Worm (Caenorhabditis elegans): ENCODE results near the gene F42A6.2.

The F42A6.2 gene

DNA sequence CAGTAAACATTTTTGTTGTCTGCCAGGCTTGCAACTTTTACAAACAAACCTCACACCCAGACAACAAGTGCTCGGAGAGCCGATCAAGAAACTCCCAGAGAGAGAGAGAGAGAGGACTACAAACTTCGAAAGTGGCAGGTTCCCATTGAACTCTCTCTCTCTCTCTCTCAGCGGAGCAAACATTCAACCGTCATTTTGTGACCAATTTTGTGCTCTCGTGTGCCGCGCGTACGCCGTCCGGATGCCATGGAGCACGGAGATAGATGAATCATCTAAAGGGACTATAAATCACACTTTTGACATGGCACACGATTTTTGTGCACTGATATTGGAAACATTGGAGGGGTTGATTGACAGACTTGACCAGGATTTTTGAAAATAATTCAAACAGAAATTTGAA, 32.4 kb upstream of the F42A6.2 start:
- TF ChIP-seq elt-4 (tag; optimal IDR thresholded peaks at IDR 0.05) = no peak
- TF ChIP-seq F13H6.1 (tag; optimal IDR thresholded peaks at IDR 0.05) = no peak
- TF ChIP-seq hlh-30 (tag; optimal IDR thresholded peaks at IDR 0.05; ENCODE audit: insufficient read depth) = no peak
- TF ChIP-seq ceh-6 (GFP tag; optimal IDR thresholded peaks at IDR 0.05) = no peak
- no peak for TF ChIP-seq lin-11 (tag; optimal IDR thresholded peaks at IDR 0.05)
- no peak for TF ChIP-seq K09A11.1 (tag; optimal IDR thresholded peaks at IDR 0.05; ENCODE audit: insufficient read depth)
- TF ChIP-seq che-1 (tag; optimal IDR thresholded peaks at IDR 0.05) = no peak
- no peak for TF ChIP-seq sox-2 (GFP tag; IDR thresholded peaks at IDR 0.05)
- TF ChIP-seq lim-6 (tag; optimal IDR thresholded peaks at IDR 0.05) = no peak
- no peak for TF ChIP-seq fax-1 (tag; optimal IDR thresholded peaks at IDR 0.05)
- no peak for TF ChIP-seq hlh-6 (tag; optimal IDR thresholded peaks at IDR 0.05)
- no peak for TF ChIP-seq sdc-2 (tag; optimal IDR thresholded peaks at IDR 0.05)
- no peak for TF ChIP-seq ceh-34 (tag; optimal IDR thresholded peaks at IDR 0.05)
- no peak for TF ChIP-seq ceh-24 (tag; optimal IDR thresholded peaks at IDR 0.05)
- no peak for TF ChIP-seq hlh-15 (tag; optimal IDR thresholded peaks at IDR 0.05)

ce11 chrIV:3310662-3311219, 30.5 kb upstream of the F42A6.2 start:
- TF ChIP-seq ceh-45 (GFP tag; IDR thresholded peaks at IDR 0.05) (no peak), K09A11.1 (tag; optimal IDR thresholded peaks at IDR 0.05; ENCODE audit: insufficient read depth) (no peak), elt-2 (tag; optimal IDR thresholded peaks at IDR 0.05) (peak; percentile 42)

DNA sequence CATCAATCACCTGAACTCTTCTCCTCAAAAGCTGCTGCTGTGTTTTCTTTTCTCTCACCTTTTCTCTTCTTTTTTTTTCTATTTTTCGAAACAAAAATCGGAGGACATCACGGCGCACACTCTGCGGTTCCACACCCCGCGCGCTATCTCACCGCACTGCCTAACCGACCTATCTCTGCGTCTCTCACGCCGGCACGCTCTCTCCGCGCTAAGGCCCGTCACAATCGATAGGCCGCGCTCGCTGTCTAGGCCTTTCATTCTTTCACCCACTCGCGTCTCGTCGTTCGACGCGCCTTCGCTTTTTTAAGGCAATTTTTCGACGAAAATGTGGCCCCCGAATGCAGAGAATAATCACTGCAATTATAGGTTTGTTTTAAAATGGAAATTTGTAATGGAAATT, 30.0 kb upstream of the F42A6.2 start, which contains the start of gene zip-11:
Gene zip-11, plus strand, starts transcription at position 34 of the 400 bp plus-strand sequence.
- no peak for TF ChIP-seq pha-2 (tag; optimal IDR thresholded peaks at IDR 0.05)
- no peak for TF ChIP-seq ceh-9 (tag; optimal IDR thresholded peaks at IDR 0.05)
- no peak for TF ChIP-seq Y22D7AL.16 (tag; optimal IDR thresholded peaks at IDR 0.05)
- TF ChIP-seq ttx-3 (tag; optimal IDR thresholded peaks at IDR 0.05) = no peak
- no peak for TF ChIP-seq hlh-8 (tag; optimal IDR thresholded peaks at IDR 0.05)
- no peak for TF ChIP-seq ztf-16 (tag; optimal IDR thresholded peaks at IDR 0.05)
- TF ChIP-seq ceh-24 (tag; optimal IDR thresholded peaks at IDR 0.05) = no peak
- no peak for TF ChIP-seq C08G9.2 (tag; optimal IDR thresholded peaks at IDR 0.05)
- no peak for TF ChIP-seq pros-1 (tag; optimal IDR thresholded peaks at IDR 0.05)
- TF ChIP-seq pax-1 (tag; optimal IDR thresholded peaks at IDR 0.05) = no peak
- TF ChIP-seq dmd-4 (tag; optimal IDR thresholded peaks at IDR 0.05; ENCODE audit: borderline replicate concordance) = no peak
- no peak for TF ChIP-seq sdc-2 (tag; optimal IDR thresholded peaks at IDR 0.05)
- no peak for TF ChIP-seq pha-4 (tag; optimal IDR thresholded peaks at IDR 0.05)
- TF ChIP-seq odd-2 (tag; optimal IDR thresholded peaks at IDR 0.05) = no peak
- TF ChIP-seq pag-3 (tag; optimal IDR thresholded peaks at IDR 0.05; ENCODE audit: borderline replicate concordance) = no peak
- no peak for TF ChIP-seq sox-2 (GFP tag; IDR thresholded peaks at IDR 0.05)
- TF ChIP-seq dve-1 (tag; optimal IDR thresholded peaks at IDR 0.05) = no peak
- no peak for TF ChIP-seq K02D7.2 (tag; optimal IDR thresholded peaks at IDR 0.05)
- no peak for TF ChIP-seq unc-42 (tag; optimal IDR thresholded peaks at IDR 0.05)
- no peak for TF ChIP-seq syd-9 (tag; optimal IDR thresholded peaks at IDR 0.05)
- no peak for TF ChIP-seq fkh-10 (GFP tag; optimal IDR thresholded peaks at IDR 0.05)
- TF ChIP-seq hlh-15 (tag; optimal IDR thresholded peaks at IDR 0.05) = no peak
- TF ChIP-seq nhr-11 (tag; optimal IDR thresholded peaks at IDR 0.05) = no peak
- TF ChIP-seq sox-4 (tag; optimal IDR thresholded peaks at IDR 0.05) = no peak
- no peak for TF ChIP-seq lin-11 (tag; optimal IDR thresholded peaks at IDR 0.05)
- no peak for TF ChIP-seq ahr-1 (tag; optimal IDR thresholded peaks at IDR 0.05)
- TF ChIP-seq unc-86 (tag; optimal IDR thresholded peaks at IDR 0.05) = no peak
- TF ChIP-seq ceh-22 (tag; optimal IDR thresholded peaks at IDR 0.05) = no peak
- TF ChIP-seq elt-4 (tag; optimal IDR thresholded peaks at IDR 0.05) = no peak
- peak; percentile 64 for TF ChIP-seq rnt-1 (tag; optimal IDR thresholded peaks at IDR 0.05)
- no peak for TF ChIP-seq ceh-19 (GFP tag; optimal IDR thresholded peaks at IDR 0.05)
- no peak for TF ChIP-seq lim-6 (tag; optimal IDR thresholded peaks at IDR 0.05)
- no peak for TF ChIP-seq F13H6.1 (tag; optimal IDR thresholded peaks at IDR 0.05)
- TF ChIP-seq gmeb-2 (tag; optimal IDR thresholded peaks at IDR 0.05) = no peak
- TF ChIP-seq hlh-30 (tag; optimal IDR thresholded peaks at IDR 0.05; ENCODE audit: insufficient read depth) = no peak
- TF ChIP-seq mec-3 (tag; optimal IDR thresholded peaks at IDR 0.05; ENCODE audit: borderline replicate concordance) = no peak
- peak; percentile 31 for TF ChIP-seq ceh-48 (tag; optimal IDR thresholded peaks at IDR 0.05)
- no peak for TF ChIP-seq fkh-6 (tag; optimal IDR thresholded peaks at IDR 0.05)
- TF ChIP-seq unc-3 (GFP tag; conservative IDR thresholded peaks at IDR 0.05) = no peak
- TF ChIP-seq unc-3 (tag; optimal IDR thresholded peaks at IDR 0.05) = no peak
